Worm (Caenorhabditis elegans): ENCODE measurements around the gene praf-3.

Gene praf-3

ce11 chrIV:8397814-8398213 lies 18.0 kb downstream of the praf-3 start:
- TF ChIP-seq eor-1 (tag; optimal IDR thresholded peaks at IDR 0.05) (no peak), daf-12 (tag; optimal IDR thresholded peaks at IDR 0.05) (no peak), zag-1 (tag; optimal IDR thresholded peaks at IDR 0.05) (no peak), egl-5 (tag; optimal IDR thresholded peaks at IDR 0.05) (no peak), mdl-1 (tag; optimal IDR thresholded peaks at IDR 0.05) (no peak), ztf-11 (tag; optimal IDR thresholded peaks at IDR 0.05) (no peak), nhr-12 (tag; optimal IDR thresholded peaks at IDR 0.05) (no peak), snpc-4 (tag; optimal IDR thresholded peaks at IDR 0.05) (no peak), fkh-10 (GFP tag; optimal IDR thresholded peaks at IDR 0.05) (no peak), nhr-11 (tag; optimal IDR thresholded peaks at IDR 0.05) (no peak), elt-2 (tag; optimal IDR thresholded peaks at IDR 0.05) (no peak), ceh-82 (tag; optimal IDR thresholded peaks at IDR 0.05) (no peak), ceh-9 (tag; optimal IDR thresholded peaks at IDR 0.05) (no peak), pha-4 (tag; optimal IDR thresholded peaks at IDR 0.05) (no peak), nhr-77 (tag; optimal IDR thresholded peaks at IDR 0.05) (no peak)

- TF ChIP-seq ama-1 (optimal IDR thresholded peaks at IDR 0.05): no peak
- no peak for TF ChIP-seq nhr-28 (tag; optimal IDR thresholded peaks at IDR 0.05)
- TF ChIP-seq ceh-28 (tag; optimal IDR thresholded peaks at IDR 0.05): no peak
- no peak for TF ChIP-seq unc-62 (GFP tag; optimal IDR thresholded peaks at IDR 0.05)
- no peak for TF ChIP-seq hmg-11 (tag; optimal IDR thresholded peaks at IDR 0.05)
- no peak for TF ChIP-seq pha-4 (tag; optimal IDR thresholded peaks at IDR 0.05)
- TF ChIP-seq pqm-1 (tag; optimal IDR thresholded peaks at IDR 0.05): no peak
- TF ChIP-seq fkh-10 (GFP tag; optimal IDR thresholded peaks at IDR 0.05): no peak
- no peak for TF ChIP-seq lin-39 (tag; optimal IDR thresholded peaks at IDR 0.05)
- TF ChIP-seq nhr-76 (tag; optimal IDR thresholded peaks at IDR 0.05): no peak
- TF ChIP-seq mdl-1 (tag; optimal IDR thresholded peaks at IDR 0.05): no peak
- no peak for TF ChIP-seq nhr-237 (tag; optimal IDR thresholded peaks at IDR 0.05)
- TF ChIP-seq snpc-4 (tag; optimal IDR thresholded peaks at IDR 0.05): no peak
- no peak for TF ChIP-seq ceh-82 (tag; optimal IDR thresholded peaks at IDR 0.05)
- TF ChIP-seq jun-1 (tag; optimal IDR thresholded peaks at IDR 0.05): no peak
- no peak for TF ChIP-seq mml-1 (tag; optimal IDR thresholded peaks at IDR 0.05)
- TF ChIP-seq ZK546.5 (tag; optimal IDR thresholded peaks at IDR 0.05): no peak
- no peak for TF ChIP-seq elt-2 (tag; optimal IDR thresholded peaks at IDR 0.05)
- TF ChIP-seq sea-2 (GFP tag; optimal IDR thresholded peaks at IDR 0.05): no peak
- TF ChIP-seq egl-5 (tag; optimal IDR thresholded peaks at IDR 0.05): no peak
These were observed 41.2 kb downstream of the praf-3 start, which contains the start of gene M116.5 for ce11 chrIV:8420961-8421360. Gene M116.5, minus strand, starts transcription at chrIV:8421061.

- TF ChIP-seq daf-12 (tag; optimal IDR thresholded peaks at IDR 0.05) (no peak), ceh-16 (tag; optimal IDR thresholded peaks at IDR 0.05) (no peak), nhr-11 (tag; optimal IDR thresholded peaks at IDR 0.05) (no peak), ceh-9 (tag; optimal IDR thresholded peaks at IDR 0.05) (no peak)
These were observed 46.8 kb downstream of the praf-3 start, which contains the start of the genes T26A8.3 and tmem-231 for ce11 chrIV:8426537-8426936. Gene T26A8.3, minus strand, starts transcription at chrIV:8426637. Gene tmem-231, plus strand, starts transcription at chrIV:8426785.

- TF ChIP-seq ztf-4 (tag; optimal IDR thresholded peaks at IDR 0.05): peak; percentile 5
- no peak for TF ChIP-seq eor-1 (tag; optimal IDR thresholded peaks at IDR 0.05)
- no peak for TF ChIP-seq mml-1 (tag; optimal IDR thresholded peaks at IDR 0.05)
- no peak for TF ChIP-seq zag-1 (tag; optimal IDR thresholded peaks at IDR 0.05)
- TF ChIP-seq skn-1 (tag; optimal IDR thresholded peaks at IDR 0.05): no peak
- TF ChIP-seq ceh-28 (tag; optimal IDR thresholded peaks at IDR 0.05): peak; percentile 54
- TF ChIP-seq ztf-11 (tag; optimal IDR thresholded peaks at IDR 0.05): no peak
- TF ChIP-seq unc-39 (tag; optimal IDR thresholded peaks at IDR 0.05): no peak
- peak; percentile 53 for TF ChIP-seq nhr-77 (tag; optimal IDR thresholded peaks at IDR 0.05)
- TF ChIP-seq lin-15B (tag; optimal IDR thresholded peaks at IDR 0.05): peak; percentile 70
- TF ChIP-seq mdl-1 (tag; optimal IDR thresholded peaks at IDR 0.05): no peak
- TF ChIP-seq ZK546.5 (tag; optimal IDR thresholded peaks at IDR 0.05): no peak
- peak; percentile 51 for TF ChIP-seq lin-39 (tag; optimal IDR thresholded peaks at IDR 0.05)
- TF ChIP-seq nhr-67 (tag; optimal IDR thresholded peaks at IDR 0.05): no peak
- peak; percentile 46 for TF ChIP-seq pqm-1 (tag; optimal IDR thresholded peaks at IDR 0.05)
- peak; percentile 97 for TF ChIP-seq ama-1 (optimal IDR thresholded peaks at IDR 0.05)
- peak; percentile 84 for TF ChIP-seq hmg-11 (tag; optimal IDR thresholded peaks at IDR 0.05)
- peak; percentile 71 for TF ChIP-seq elt-2 (tag; optimal IDR thresholded peaks at IDR 0.05)
- peak; percentile 16 for TF ChIP-seq ceh-82 (tag; optimal IDR thresholded peaks at IDR 0.05)
- TF ChIP-seq egl-27 (tag; optimal IDR thresholded peaks at IDR 0.05): no peak
- TF ChIP-seq sea-2 (GFP tag; optimal IDR thresholded peaks at IDR 0.05): no peak
- no peak for TF ChIP-seq nhr-11 (tag; optimal IDR thresholded peaks at IDR 0.05)
- no peak for TF ChIP-seq ceh-16 (tag; optimal IDR thresholded peaks at IDR 0.05)
- no peak for TF ChIP-seq elt-1 (tag; optimal IDR thresholded peaks at IDR 0.05)
- peak; percentile 43 for TF ChIP-seq unc-62 (GFP tag; optimal IDR thresholded peaks at IDR 0.05)
- peak; percentile 85 for TF ChIP-seq nfya-1 (tag; optimal IDR thresholded peaks at IDR 0.05; ENCODE audit: insufficient read depth)
- no peak for TF ChIP-seq ceh-9 (tag; optimal IDR thresholded peaks at IDR 0.05)
- TF ChIP-seq jun-1 (tag; optimal IDR thresholded peaks at IDR 0.05): no peak
- TF ChIP-seq snpc-4 (tag; optimal IDR thresholded peaks at IDR 0.05): peak; percentile 99
- no peak for TF ChIP-seq nhr-28 (tag; optimal IDR thresholded peaks at IDR 0.05)
- TF ChIP-seq R02D3.7 (tag; optimal IDR thresholded peaks at IDR 0.05): peak; percentile 38
- TF ChIP-seq nhr-76 (tag; optimal IDR thresholded peaks at IDR 0.05): no peak
- no peak for TF ChIP-seq fkh-10 (GFP tag; optimal IDR thresholded peaks at IDR 0.05)
- TF ChIP-seq pha-4 (tag; optimal IDR thresholded peaks at IDR 0.05): peak; percentile 67
- no peak for TF ChIP-seq nhr-237 (tag; optimal IDR thresholded peaks at IDR 0.05)
- TF ChIP-seq egl-5 (tag; optimal IDR thresholded peaks at IDR 0.05): no peak
- no peak for TF ChIP-seq nhr-12 (tag; optimal IDR thresholded peaks at IDR 0.05)
- TF ChIP-seq nhr-43 (tag; optimal IDR thresholded peaks at IDR 0.05; ENCODE audit: poor library complexity, severe bottlenecking): peak; percentile 76
- TF ChIP-seq aly-2 (tag; optimal IDR thresholded peaks at IDR 0.05): no peak
- peak; percentile 38 for TF ChIP-seq fkh-2 (tag; optimal IDR thresholded peaks at IDR 0.05)
- peak; percentile 85 for TF ChIP-seq tbx-2 (tag; optimal IDR thresholded peaks at IDR 0.05)
These were observed 48.7 kb downstream of the praf-3 start for ce11 chrIV:8428492-8428891.
